Fruit fly (Drosophila melanogaster) whole organism, embryonic: ENCODE data around the gene CG34183.

ENCODE experiments used
- CG13775 ChIP-seq: fragments of 200-800 bp; sonication (Bioruptor generic); optimal IDR thresholded peaks from 3 replicates; lab custom pipeline; 2017; ENCODE audit warnings: missing biosample characterization, mild to moderate bottlenecking, missing genetic modification characterization
- CG15269 ChIP-seq: fragments of 200-800 bp; sonication (Bioruptor generic); optimal IDR thresholded peaks from 2 replicates; lab custom pipeline; 2018; ENCODE audit warnings: missing biosample characterization, mild to moderate bottlenecking, missing genetic modification characterization, moderate library complexity
- CG1603 ChIP-seq: fragments of 200-800 bp; sonication (Bioruptor generic); optimal IDR thresholded peaks from 2 replicates; lab custom pipeline; 2019; ENCODE audit warnings: missing biosample characterization, mild to moderate bottlenecking, missing genetic modification characterization, moderate library complexity
- CG17568 ChIP-seq: fragments of 200-800 bp; sonication (Bioruptor generic); optimal IDR thresholded peaks from 2 replicates; lab custom pipeline; 2018; ENCODE audit warnings: missing biosample characterization, mild to moderate bottlenecking, missing genetic modification characterization, moderate library complexity
- CG17802 ChIP-seq: fragments of 200-800 bp; sonication (Bioruptor generic); optimal IDR thresholded peaks from 2 replicates; lab custom pipeline; 2018; ENCODE audit warnings: missing biosample characterization, mild to moderate bottlenecking, missing genetic modification characterization, moderate library complexity
- CG42726 ChIP-seq: fragments of 200-800 bp; sonication (Bioruptor generic); IDR thresholded peaks from 2 replicates; pipeline ENCODE4 v1.3.6; 2022; ENCODE audit warnings: missing biosample characterization, missing genetic modification characterization; ENCODE audit not compliant: partially characterized antibody
- CG4360 ChIP-seq: fragments of 200-800 bp; sonication (Bioruptor generic); IDR thresholded peaks from 2 replicates; pipeline ENCODE4 v1.3.6; 2022; ENCODE audit warnings: missing biosample characterization, missing genetic modification characterization
- CG7928 ChIP-seq: fragments of 200-800 bp; sonication (Bioruptor generic); optimal IDR thresholded peaks from 2 replicates; lab custom pipeline; 2017; ENCODE audit warnings: missing biosample characterization, mild to moderate bottlenecking, missing genetic modification characterization
- CG7963 ChIP-seq: fragments of 200-800 bp; sonication (Bioruptor generic); IDR thresholded peaks from 3 replicates; pipeline ENCODE4 v1.3.6; 2022; ENCODE audit warnings: missing biosample characterization, missing genetic modification characterization; ENCODE audit not compliant: partially characterized antibody
- CG8290 ChIP-seq, 3 experiments: fragments of 200-800 bp; sonication (Bioruptor generic); optimal IDR thresholded peaks; 2 replicates each; lab custom pipeline; 2016 to 2019; ENCODE audit warnings: missing biosample characterization in 3 of 3, missing genetic modification characterization in 3 of 3, mild to moderate bottlenecking in 2 of 3, moderate library complexity in 1 of 3
- CG8359 ChIP-seq: fragments of 200-800 bp; sonication (Bioruptor generic); optimal IDR thresholded peaks from 2 replicates; lab custom pipeline; 2017; ENCODE audit warnings: missing biosample characterization, mild to moderate bottlenecking, missing genetic modification characterization, borderline replicate concordance
- CG8944 ChIP-seq: fragments of 200-800 bp; sonication (Bioruptor generic); optimal IDR thresholded peaks from 3 replicates; lab custom pipeline; 2016; ENCODE audit warnings: missing biosample characterization, missing genetic modification characterization
- CG9609 ChIP-seq: fragments of 200-800 bp; sonication (Bioruptor generic); optimal IDR thresholded peaks from 3 replicates; lab custom pipeline; 2016; ENCODE audit warnings: missing biosample characterization, missing genetic modification characterization
- CHES-1-like ChIP-seq: fragments of 200-800 bp; sonication (Bioruptor generic); optimal IDR thresholded peaks from 2 replicates; lab custom pipeline; 2016; ENCODE audit warnings: missing biosample characterization, missing genetic modification characterization
- CoRest ChIP-seq: fragments of 200-800 bp; sonication (Bioruptor generic); optimal IDR thresholded peaks from 3 replicates; lab custom pipeline; 2018; ENCODE audit warnings: missing biosample characterization, mild to moderate bottlenecking, missing genetic modification characterization, moderate library complexity
- Dad ChIP-seq: fragments of 200-800 bp; sonication (Bioruptor generic); optimal IDR thresholded peaks from 3 replicates; lab custom pipeline; 2016; ENCODE audit warnings: missing biosample characterization, missing genetic modification characterization
- Doc3 ChIP-seq: fragments of 200-800 bp; sonication (Bioruptor generic); IDR thresholded peaks from 3 replicates; pipeline ENCODE4 v1.3.6; 2022; ENCODE audit warnings: missing biosample characterization, missing genetic modification characterization; ENCODE audit not compliant: partially characterized antibody
- Ets97D ChIP-seq: fragments of 200-800 bp; sonication (Bioruptor generic); optimal IDR thresholded peaks from 3 replicates; lab custom pipeline; 2016; ENCODE audit warnings: missing biosample characterization, missing genetic modification characterization
- Fer2 ChIP-seq: fragments of 200-800 bp; sonication (Bioruptor generic); optimal IDR thresholded peaks from 2 replicates; lab custom pipeline; 2018; ENCODE audit warnings: missing biosample characterization, mild to moderate bottlenecking, missing genetic modification characterization, moderate library complexity
- Gug ChIP-seq: fragments of 200-800 bp; sonication (Bioruptor generic); IDR thresholded peaks from 4 replicates; pipeline ENCODE4 v1.3.6; 2022; ENCODE audit warnings: missing biosample characterization, missing genetic modification characterization
- H15 ChIP-seq: fragments of 200-800 bp; sonication (Bioruptor generic); IDR thresholded peaks from 3 replicates; pipeline ENCODE4 v1.3.6; 2022; ENCODE audit warnings: missing biosample characterization, missing genetic modification characterization
- HLHmδ ChIP-seq: fragments of 200-800 bp; sonication (Bioruptor generic); optimal IDR thresholded peaks from 2 replicates; lab custom pipeline; 2018; ENCODE audit warnings: missing biosample characterization, mild to moderate bottlenecking, missing genetic modification characterization, moderate library complexity
- HmgZ ChIP-seq: fragments of 200-800 bp; sonication (Bioruptor generic); optimal IDR thresholded peaks from 2 replicates; lab custom pipeline; 2018; ENCODE audit warnings: missing biosample characterization, mild to moderate bottlenecking, missing genetic modification characterization
- Hr39 ChIP-seq: fragments of >200 bp; optimal IDR thresholded peaks from 2 replicates; lab custom pipeline; 2017
- Myb ChIP-seq: fragments of 200-800 bp; sonication (Bioruptor generic); optimal IDR thresholded peaks from 2 replicates; lab custom pipeline; 2016; ENCODE audit warnings: missing biosample characterization, missing genetic modification characterization
- Opbp ChIP-seq: fragments of 200-800 bp; sonication (Bioruptor generic); IDR thresholded peaks from 3 replicates; pipeline ENCODE4 v1.3.6; 2022; ENCODE audit warnings: missing biosample characterization, missing genetic modification characterization; ENCODE audit not compliant: partially characterized antibody
- Sin3A ChIP-seq: fragments of >200 bp; optimal IDR thresholded peaks from 2 replicates; lab custom pipeline; 2018
- Sox102F ChIP-seq: fragments of 200-800 bp; sonication (Bioruptor generic); optimal IDR thresholded peaks from 2 replicates; lab custom pipeline; 2018; ENCODE audit warnings: missing biosample characterization, mild to moderate bottlenecking, missing genetic modification characterization, moderate library complexity
- Vsx1 ChIP-seq: fragments of 200-800 bp; sonication (Bioruptor generic); optimal IDR thresholded peaks from 2 replicates; lab custom pipeline; 2017; ENCODE audit warnings: missing biosample characterization, mild to moderate bottlenecking, missing genetic modification characterization, missing genetic modification reagents
- YL-1 ChIP-seq: fragments of 200-800 bp; sonication (Bioruptor generic); optimal IDR thresholded peaks from 3 replicates; lab custom pipeline; 2017; ENCODE audit warnings: missing biosample characterization, mild to moderate bottlenecking, missing genetic modification characterization
- amos ChIP-seq: fragments of 200-800 bp; sonication (Bioruptor generic); IDR thresholded peaks from 2 replicates; pipeline ENCODE4 v1.3.6; 2022; ENCODE audit warnings: missing biosample characterization, missing genetic modification characterization; ENCODE audit not compliant: partially characterized antibody
- chinmo ChIP-seq: fragments of 200-800 bp; sonication (Bioruptor generic); IDR thresholded peaks from 4 replicates; pipeline ENCODE4 v1.3.6; 2022; ENCODE audit warnings: missing biosample characterization, missing genetic modification characterization; ENCODE audit not compliant: partially characterized antibody
- crol ChIP-seq: fragments of 200-800 bp; sonication (Bioruptor generic); IDR thresholded peaks from 2 replicates; pipeline ENCODE4 v1.3.6; 2022; ENCODE audit warnings: missing biosample characterization, missing genetic modification characterization
- eve ChIP-seq, 2 experiments: fragments of >200 bp; optimal IDR thresholded peaks; 2 replicates each; lab custom pipeline; 2017; ENCODE audit warnings: missing biosample characterization in 2 of 2, missing genetic modification characterization in 2 of 2
- gsb ChIP-seq: fragments of 200-800 bp; sonication (Bioruptor generic); IDR thresholded peaks from 2 replicates; pipeline ENCODE4 v1.3.6; 2022; ENCODE audit warnings: missing biosample characterization, missing genetic modification characterization
- gt ChIP-seq: fragments of 200-800 bp; sonication (Bioruptor generic); IDR thresholded peaks from 2 replicates; pipeline ENCODE4 v1.3.6; 2022; ENCODE audit warnings: missing biosample characterization, missing genetic modification characterization
- inv ChIP-seq: fragments of 200-800 bp; sonication (Bioruptor generic); IDR thresholded peaks from 2 replicates; pipeline ENCODE4 v1.3.6; 2022; ENCODE audit warnings: missing biosample characterization, missing genetic modification characterization; ENCODE audit not compliant: partially characterized antibody
- jumu ChIP-seq: fragments of 200-800 bp; sonication (Bioruptor generic); optimal IDR thresholded peaks from 3 replicates; lab custom pipeline; 2016; ENCODE audit warnings: missing biosample characterization, missing genetic modification characterization
- kay ChIP-seq: fragments of 200-800 bp; sonication (Bioruptor generic); optimal IDR thresholded peaks from 2 replicates; lab custom pipeline; 2016; ENCODE audit warnings: missing biosample characterization, missing genetic modification characterization
- maf-S ChIP-seq: fragments of 200-800 bp; sonication (Bioruptor generic); optimal IDR thresholded peaks from 2 replicates; lab custom pipeline; 2016; ENCODE audit warnings: missing biosample characterization, missing genetic modification characterization
- mld ChIP-seq: fragments of 200-800 bp; sonication (Bioruptor generic); IDR thresholded peaks from 3 replicates; pipeline ENCODE4 v1.3.6; 2022; ENCODE audit warnings: missing biosample characterization, missing genetic modification characterization; ENCODE audit not compliant: partially characterized antibody
- nom ChIP-seq: fragments of 200-800 bp; sonication (Bioruptor generic); optimal IDR thresholded peaks from 2 replicates; lab custom pipeline; 2017; ENCODE audit warnings: missing biosample characterization, missing genetic modification characterization, mild to moderate bottlenecking, moderate library complexity, missing genetic modification reagents
- pzg ChIP-seq: fragments of 200-800 bp; sonication (Bioruptor generic); optimal IDR thresholded peaks from 3 replicates; lab custom pipeline; 2018; ENCODE audit warnings: missing biosample characterization, mild to moderate bottlenecking, missing genetic modification characterization, moderate library complexity
- rib ChIP-seq: fragments of 200-800 bp; sonication (Bioruptor generic); IDR thresholded peaks from 2 replicates; pipeline ENCODE4 v1.3.6; 2022; ENCODE audit warnings: missing biosample characterization, missing genetic modification characterization
- run ChIP-seq: fragments of 200-800 bp; sonication (Bioruptor generic); optimal IDR thresholded peaks from 3 replicates; lab custom pipeline; 2018; ENCODE audit warnings: missing biosample characterization, mild to moderate bottlenecking, missing genetic modification characterization
- sd ChIP-seq: fragments of 200-800 bp; sonication (Bioruptor generic); optimal IDR thresholded peaks from 3 replicates; lab custom pipeline; 2018; ENCODE audit warnings: missing biosample characterization, mild to moderate bottlenecking, missing genetic modification characterization, moderate library complexity
- sna ChIP-seq: fragments of 200-800 bp; sonication (Bioruptor generic); IDR thresholded peaks from 2 replicates; pipeline ENCODE4 v1.3.6; 2022; ENCODE audit warnings: missing biosample characterization, missing genetic modification characterization; ENCODE audit not compliant: partially characterized antibody
- toy ChIP-seq: fragments of 200-800 bp; sonication (Bioruptor generic); IDR thresholded peaks from 2 replicates; pipeline ENCODE4 v1.3.6; 2022; ENCODE audit warnings: missing biosample characterization, missing genetic modification characterization
- trem ChIP-seq: fragments of 200-800 bp; optimal IDR thresholded peaks from 3 replicates; lab custom pipeline; 2019; ENCODE audit warnings: missing biosample characterization, mild to moderate bottlenecking, missing genetic modification characterization, moderate library complexity
- twi ChIP-seq: fragments of 200-800 bp; optimal IDR thresholded peaks from 2 replicates; lab custom pipeline; 2019; ENCODE audit warnings: missing biosample characterization, mild to moderate bottlenecking, missing genetic modification characterization, moderate library complexity

The CG34183 gene

dm6 chr2L:9890576-9890975, at the start of gene CG34183, which contains the start of gene CG4537 (continued):
- TF ChIP-seq sna (GFP tag; lab: Robert Waterston, UW), result peak; percentile 89
- TF ChIP-seq CG8944 (GFP tag; lab: Kevin White, UChicago), result no peak
- TF ChIP-seq HLHmδ, result no peak
- TF ChIP-seq CG9609 (GFP tag; lab: Kevin White, UChicago), result no peak
- TF ChIP-seq Hr39 (lab: Kevin White, UChicago), result no peak
- peak; percentile 93 for TF ChIP-seq CG42726
- TF ChIP-seq HmgZ (tag; lab: Kevin White, UChicago), result peak; percentile 43
- peak; percentile 44 for TF ChIP-seq CG1603
- no peak for TF ChIP-seq CoRest
- no peak for TF ChIP-seq Gug
- peak; percentile 57 for TF ChIP-seq CHES-1-like (GFP tag; lab: Kevin White, UChicago)
- no peak for TF ChIP-seq CG8359
- no peak for TF ChIP-seq toy (GFP tag; lab: Robert Waterston, UW)
- TF ChIP-seq Fer2, result no peak
- no peak for TF ChIP-seq CG17802 (tag; lab: Kevin White, UChicago)
- TF ChIP-seq CG7963 (GFP tag; lab: Robert Waterston, UW), result peak; percentile 89
- TF ChIP-seq pzg (GFP tag; lab: Kevin White, UChicago), result peak; percentile 86
- no peak for TF ChIP-seq CG17568 (GFP tag; lab: Kevin White, UChicago)
- peak; percentile 82 for TF ChIP-seq sd (tag; lab: Kevin White, UChicago)
- no peak for TF ChIP-seq CG13775 (GFP tag; lab: Kevin White, UChicago)
- no peak for TF ChIP-seq CG7928 (GFP tag; lab: Kevin White, UChicago)
- TF ChIP-seq H15 (GFP tag; lab: Robert Waterston, UW), result no peak
- TF ChIP-seq amos (GFP tag; lab: Robert Waterston, UW), result peak; percentile 93
- TF ChIP-seq Dad (GFP tag; lab: Kevin White, UChicago), result peak; percentile 11
- TF ChIP-seq mld (GFP tag; lab: Robert Waterston, UW), result peak; percentile 60; the same call in 2 of the 3 replicates
- no peak for TF ChIP-seq gt (GFP tag; lab: Robert Waterston, UW)
- TF ChIP-seq Vsx1 (GFP tag; lab: Kevin White, UChicago), result no peak
- no peak for TF ChIP-seq run (tag; lab: Kevin White, UChicago)
- TF ChIP-seq Doc3 (GFP tag; lab: Robert Waterston, UW), result peak; percentile 90
- peak; percentile 48 for TF ChIP-seq Sin3A (lab: Kevin White, UChicago)
- no peak for TF ChIP-seq gsb (GFP tag; lab: Robert Waterston, UW)
- TF ChIP-seq kay, result no peak
- TF ChIP-seq inv (GFP tag; lab: Robert Waterston, UW), result peak; percentile 77
- TF ChIP-seq Ets97D (GFP tag; lab: Kevin White, UChicago), result peak; percentile 39
- TF ChIP-seq trem (tag; lab: Kevin White, UChicago), result peak; percentile 44
- 0 out of 2 replicates have a peak, but pooled peaks have one; percentile 31 for TF ChIP-seq rib (GFP tag; lab: Robert Waterston, UW)
- no peak for TF ChIP-seq jumu (GFP tag; lab: Kevin White, UChicago)
- TF ChIP-seq CG15269, result no peak
- TF ChIP-seq crol (GFP tag; lab: Robert Waterston, UW), result no peak
- no peak for TF ChIP-seq Sox102F (GFP tag; lab: Kevin White, UChicago)
- TF ChIP-seq Opbp (GFP tag; lab: Robert Waterston, UW), result peak; percentile 91
- no peak for TF ChIP-seq twi (tag; lab: Kevin White, UChicago)
- TF ChIP-seq Myb, result peak; percentile 35
- peak; percentile 94 for TF ChIP-seq chinmo
- TF ChIP-seq CG8290 (GFP tag; optimal IDR thresholded peaks at IDR 0.05; lab: Kevin White, UChicago), result no peak
- peak in 1 of 2 experiments; percentile 34 for TF ChIP-seq CG8290 (tag; optimal IDR thresholded peaks at IDR 0.05; lab: Kevin White, UChicago)
- TF ChIP-seq eve (GFP tag; optimal IDR thresholded peaks at IDR 0.05; lab: Kevin White, UChicago), result no peak
- no peak for TF ChIP-seq nom (GFP tag; lab: Kevin White, UChicago)
- no peak for TF ChIP-seq maf-S (GFP tag; lab: Kevin White, UChicago)
- no peak for TF ChIP-seq CG4360
- TF ChIP-seq YL-1 (GFP tag; lab: Kevin White, UChicago), result peak; percentile 67
